Fruit fly (Drosophila melanogaster) whole organism, embryonic: ENCODE measurements around the gene CG13113.
A peak's percentile ranks its signal among the peaks of the same experiment; 100 is the strongest.

ENCODE experiments used
- Abd-B ChIP-seq: fragments of 200-800 bp; sonication (Bioruptor generic); optimal IDR thresholded peaks from 2 replicates; lab custom pipeline; 2018; ENCODE audit warnings: missing biosample characterization, mild to moderate bottlenecking, missing genetic modification characterization, moderate library complexity
- Atf-2 ChIP-seq: fragments of 200-800 bp; sonication (Bioruptor generic); optimal IDR thresholded peaks from 2 replicates; lab custom pipeline; 2016; ENCODE audit warnings: missing biosample characterization, missing genetic modification characterization
- Atf3 ChIP-seq: fragments of 200-800 bp; sonication (Bioruptor generic); optimal IDR thresholded peaks from 3 replicates; lab custom pipeline; 2016; ENCODE audit warnings: missing biosample characterization, missing genetic modification characterization
- Awh ChIP-seq: fragments of 200-800 bp; sonication (Bioruptor generic); IDR thresholded peaks from 2 replicates; pipeline ENCODE4, ENCODE4 v1.3.6; 2022; ENCODE audit warnings: missing biosample characterization, missing genetic modification characterization
- BEAF-32 ChIP-seq: fragments of 200-800 bp; sonication (Bioruptor generic); optimal IDR thresholded peaks from 3 replicates; lab custom pipeline; 2017; ENCODE audit warnings: missing biosample characterization, missing genetic modification characterization, mild to moderate bottlenecking, moderate library complexity, missing genetic modification reagents
- Bgb ChIP-seq: fragments of 200-800 bp; sonication (Bioruptor generic); IDR thresholded peaks from 2 replicates; pipeline ENCODE4 v1.3.6; 2022; ENCODE audit warnings: missing biosample characterization, missing genetic modification characterization; ENCODE audit not compliant: partially characterized antibody
- CG12236 ChIP-seq: fragments of 200-800 bp; sonication (Bioruptor generic); optimal IDR thresholded peaks from 2 replicates; lab custom pipeline; 2016; ENCODE audit warnings: missing biosample characterization, missing genetic modification characterization
- CG1233 ChIP-seq: fragments of 200-800 bp; sonication (Bioruptor generic); optimal IDR thresholded peaks from 4 replicates; lab custom pipeline; 2018; ENCODE audit warnings: missing biosample characterization, mild to moderate bottlenecking, missing genetic modification characterization
- CG12391 ChIP-seq: fragments of 200-800 bp; sonication (Bioruptor generic); optimal IDR thresholded peaks from 3 replicates; lab custom pipeline; 2018; ENCODE audit warnings: missing biosample characterization, mild to moderate bottlenecking, missing genetic modification characterization, moderate library complexity
- CG15601 ChIP-seq: fragments of 200-800 bp; sonication (Bioruptor generic); optimal IDR thresholded peaks from 3 replicates; lab custom pipeline; 2019; ENCODE audit warnings: missing biosample characterization, mild to moderate bottlenecking, missing genetic modification characterization, moderate library complexity
- CG2116 ChIP-seq: fragments of 200-800 bp; sonication (Bioruptor generic); optimal IDR thresholded peaks from 3 replicates; lab custom pipeline; 2018; ENCODE audit warnings: missing biosample characterization, mild to moderate bottlenecking, missing genetic modification characterization
- CG2889 ChIP-seq: fragments of 200-800 bp; sonication (Bioruptor generic); IDR thresholded peaks from 3 replicates; pipeline ENCODE4 v1.3.6; 2022; ENCODE audit warnings: missing biosample characterization, missing genetic modification characterization
- CG33213 ChIP-seq: fragments of 200-800 bp; sonication (Bioruptor generic); optimal IDR thresholded peaks from 3 replicates; lab custom pipeline; 2016; ENCODE audit warnings: missing biosample characterization, missing genetic modification characterization
- CG3847 ChIP-seq: fragments of 200-800 bp; sonication (Bioruptor generic); IDR thresholded peaks from 2 replicates; pipeline ENCODE4 v1.3.6; 2022; ENCODE audit warnings: missing biosample characterization, missing genetic modification characterization
- CG6654 ChIP-seq: fragments of 200-800 bp; sonication (Bioruptor generic); optimal IDR thresholded peaks from 2 replicates; lab custom pipeline; 2017; ENCODE audit warnings: missing biosample characterization, mild to moderate bottlenecking, missing genetic modification characterization
- CG8765 ChIP-seq: fragments of 200-800 bp; sonication (Bioruptor generic); IDR thresholded peaks from 2 replicates; pipeline ENCODE4 v1.3.6; 2022; ENCODE audit warnings: missing biosample characterization, missing genetic modification characterization
- Deaf1 ChIP-seq: fragments of 200-800 bp; optimal IDR thresholded peaks from 3 replicates; lab custom pipeline; 2019; ENCODE audit warnings: missing biosample characterization, mild to moderate bottlenecking, missing genetic modification characterization, moderate library complexity
- Dip2 ChIP-seq: fragments of 200-800 bp; sonication (Bioruptor generic); IDR thresholded peaks from 2 replicates; pipeline ENCODE4 v1.3.6; 2022; ENCODE audit warnings: missing biosample characterization, missing genetic modification characterization
- HLH4C ChIP-seq: fragments of 200-800 bp; sonication (Bioruptor generic); IDR thresholded peaks from 3 replicates; pipeline ENCODE4 v1.3.6; 2022; ENCODE audit warnings: missing biosample characterization, missing genetic modification characterization; ENCODE audit not compliant: partially characterized antibody
- Hr39 ChIP-seq: fragments of >200 bp; optimal IDR thresholded peaks from 2 replicates; lab custom pipeline; 2017
- MBD-R2 ChIP-seq: fragments of 200-800 bp; sonication (Bioruptor generic); IDR thresholded peaks from 2 replicates; pipeline ENCODE4 v1.3.6; 2022; ENCODE audit warnings: missing biosample characterization, missing genetic modification characterization
- Max ChIP-seq: fragments of 200-800 bp; sonication (Bioruptor generic); optimal IDR thresholded peaks from 2 replicates; lab custom pipeline; 2016; ENCODE audit warnings: missing biosample characterization, mild to moderate bottlenecking, missing genetic modification characterization
- Neu2 ChIP-seq: fragments of 200-800 bp; sonication (Bioruptor generic); optimal IDR thresholded peaks from 3 replicates; lab custom pipeline; 2016; ENCODE audit warnings: missing biosample characterization, missing genetic modification characterization, borderline replicate concordance
- Pdp1 ChIP-seq, 2 experiments: fragments of 200-800 bp; sonication (Bioruptor generic); optimal IDR thresholded peaks; 3 replicates each; lab custom pipeline; 2016; ENCODE audit warnings: missing biosample characterization in 2 of 2, missing genetic modification characterization in 2 of 2, mild to moderate bottlenecking in 1 of 2, moderate library complexity in 1 of 2
- Sin3A ChIP-seq: fragments of >200 bp; optimal IDR thresholded peaks from 2 replicates; lab custom pipeline; 2018
- Vsx1 ChIP-seq: fragments of 200-800 bp; sonication (Bioruptor generic); optimal IDR thresholded peaks from 2 replicates; lab custom pipeline; 2017; ENCODE audit warnings: missing biosample characterization, mild to moderate bottlenecking, missing genetic modification characterization, missing genetic modification reagents
- abd-A ChIP-seq: fragments of 200-800 bp; sonication (Bioruptor generic); optimal IDR thresholded peaks from 3 replicates; lab custom pipeline; 2019; ENCODE audit warnings: missing biosample characterization, mild to moderate bottlenecking, missing genetic modification characterization, moderate library complexity
- aop ChIP-seq: fragments of 200-800 bp; sonication (Bioruptor generic); IDR thresholded peaks from 2 replicates; pipeline ENCODE4 v1.3.6; 2022; ENCODE audit warnings: missing biosample characterization, missing genetic modification characterization
- ara ChIP-seq: fragments of 200-800 bp; sonication (Bioruptor generic); IDR thresholded peaks from 2 replicates; pipeline ENCODE4 v1.3.6; 2022; ENCODE audit warnings: missing biosample characterization, missing genetic modification characterization
- cad ChIP-seq: fragments of >200 bp; optimal IDR thresholded peaks from 2 replicates; lab custom pipeline; 2017; ENCODE audit warnings: missing biosample characterization, missing genetic modification characterization
- cg ChIP-seq: fragments of 200-800 bp; sonication (Bioruptor generic); optimal IDR thresholded peaks from 3 replicates; lab custom pipeline; 2019; ENCODE audit warnings: missing biosample characterization, mild to moderate bottlenecking, missing genetic modification characterization, moderate library complexity
- chn ChIP-seq: fragments of 200-800 bp; sonication (Bioruptor generic); optimal IDR thresholded peaks from 2 replicates; lab custom pipeline; 2016; ENCODE audit warnings: missing biosample characterization, missing genetic modification characterization
- dpn ChIP-seq, 2 experiments: fragments of 200-800 bp; sonication (Bioruptor generic); optimal IDR thresholded peaks; 3 replicates each; lab custom pipeline; 2016; ENCODE audit warnings: missing biosample characterization in 2 of 2, missing genetic modification characterization in 2 of 2
- fru ChIP-seq: fragments of >200 bp; optimal IDR thresholded peaks from 2 replicates; lab custom pipeline; 2017
- gcm2 ChIP-seq: fragments of 200-800 bp; sonication (Bioruptor generic); optimal IDR thresholded peaks from 2 replicates; lab custom pipeline; 2016; ENCODE audit warnings: missing biosample characterization, missing genetic modification characterization
- gfzf ChIP-seq: fragments of 200-800 bp; sonication (Bioruptor generic); optimal IDR thresholded peaks from 2 replicates; lab custom pipeline; 2016; ENCODE audit warnings: missing biosample characterization, mild to moderate bottlenecking, missing genetic modification characterization, moderate library complexity
- grau ChIP-seq: fragments of 200-800 bp; optimal IDR thresholded peaks from 3 replicates; lab custom pipeline; 2019; ENCODE audit warnings: missing biosample characterization, mild to moderate bottlenecking, missing genetic modification characterization, moderate library complexity
- hbn ChIP-seq: fragments of 200-800 bp; sonication (Bioruptor generic); IDR thresholded peaks from 2 replicates; pipeline ENCODE4 v1.3.6; 2022; ENCODE audit warnings: missing biosample characterization, missing genetic modification characterization; ENCODE audit not compliant: partially characterized antibody
- ken ChIP-seq: fragments of 200-800 bp; sonication (Bioruptor generic); IDR thresholded peaks from 3 replicates; pipeline ENCODE4 v1.3.6; 2022; ENCODE audit warnings: missing biosample characterization, missing genetic modification characterization
- mirr ChIP-seq: fragments of 200-800 bp; sonication (Bioruptor generic); optimal IDR thresholded peaks from 3 replicates; lab custom pipeline; 2018; ENCODE audit warnings: missing biosample characterization, mild to moderate bottlenecking, missing genetic modification characterization
- nau ChIP-seq: fragments of 200-800 bp; sonication (Bioruptor generic); optimal IDR thresholded peaks from 3 replicates; lab custom pipeline; 2017; ENCODE audit warnings: missing biosample characterization, mild to moderate bottlenecking, missing genetic modification characterization, missing genetic modification reagents
- otp ChIP-seq: fragments of 200-800 bp; sonication (Bioruptor generic); IDR thresholded peaks from 3 replicates; pipeline ENCODE4, ENCODE4 v1.3.6; 2022; ENCODE audit warnings: missing biosample characterization, missing genetic modification characterization
- peb ChIP-seq: fragments of 200-800 bp; sonication (Bioruptor generic); IDR thresholded peaks from 2 replicates; pipeline ENCODE4 v1.3.6; 2022; ENCODE audit warnings: missing biosample characterization, missing genetic modification characterization
- pzg ChIP-seq: fragments of 200-800 bp; sonication (Bioruptor generic); optimal IDR thresholded peaks from 3 replicates; lab custom pipeline; 2018; ENCODE audit warnings: missing biosample characterization, mild to moderate bottlenecking, missing genetic modification characterization, moderate library complexity
- sc ChIP-seq, 3 experiments: fragments of >200 bp in 2 of 3; fragments of 200-800 bp in 1 of 3; sonication (Bioruptor generic) in 1 of 3; optimal IDR thresholded peaks; 2 replicates in 2 of 3; 3 replicates in 1 of 3; lab custom pipeline; 2017; ENCODE audit warnings: mild to moderate bottlenecking in 1 of 3, missing biosample characterization in 1 of 3, missing genetic modification characterization in 1 of 3, missing genetic modification reagents in 1 of 3
- sr ChIP-seq: fragments of 200-800 bp; sonication (Bioruptor generic); IDR thresholded peaks from 3 replicates; pipeline ENCODE4 v1.3.6; 2022; ENCODE audit warnings: missing biosample characterization, missing genetic modification characterization
- twi ChIP-seq: fragments of 200-800 bp; optimal IDR thresholded peaks from 2 replicates; lab custom pipeline; 2019; ENCODE audit warnings: missing biosample characterization, mild to moderate bottlenecking, missing genetic modification characterization, moderate library complexity
- vnd ChIP-seq: fragments of 200-800 bp; sonication (Bioruptor generic); IDR thresholded peaks from 3 replicates; pipeline ENCODE4 v1.3.6; 2022; ENCODE audit warnings: missing biosample characterization, missing genetic modification characterization; ENCODE audit not compliant: partially characterized antibody

Gene CG13113

DNA sequence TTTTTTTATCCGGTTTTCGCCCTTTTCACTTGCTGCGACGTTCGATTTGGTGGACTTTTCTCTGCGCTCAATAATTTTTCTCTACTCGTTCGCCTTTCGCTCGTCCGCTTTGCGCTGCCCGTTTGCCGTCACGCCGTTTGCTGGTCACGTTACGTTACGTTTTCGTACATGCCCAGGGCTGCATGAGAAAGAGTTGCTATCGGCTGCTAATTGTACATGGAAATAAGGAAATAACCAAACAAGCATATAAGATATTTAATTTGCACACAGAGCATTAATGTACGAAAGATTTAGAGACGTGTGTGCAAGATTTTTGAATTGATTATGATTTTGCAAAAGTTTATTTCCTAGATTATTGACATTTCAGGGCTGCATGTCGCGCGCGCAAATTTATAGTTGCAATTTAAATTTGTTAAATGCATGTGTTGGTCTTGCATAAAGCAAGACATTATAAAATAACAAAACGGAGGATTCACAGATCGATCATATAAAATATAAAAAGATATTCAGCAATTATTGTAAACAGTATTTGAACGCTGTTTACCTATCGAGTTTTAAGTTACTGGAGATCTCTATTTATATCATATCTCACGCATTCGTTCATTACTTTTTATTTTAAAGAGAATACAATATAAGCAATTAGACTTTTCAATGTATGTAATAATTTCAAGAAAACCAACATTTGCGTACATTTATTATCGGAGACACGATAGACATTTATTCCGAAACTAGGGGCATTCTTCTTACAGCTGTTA, 49.1 kb upstream of the CG13113 start, which contains the start of gene Gdi (continued):
- TF ChIP-seq CG2116 (peak; percentile 95), hbn (GFP tag; lab: Robert Waterston, UW) (peak; percentile 49), Dip2 (GFP tag; lab: Robert Waterston, UW) (no peak), HLH4C (GFP tag; lab: Robert Waterston, UW) (peak; percentile 28; the same call in 1 of the 3 replicates), CG33213 (peak; percentile 2), vnd (GFP tag; lab: Robert Waterston, UW) (no peak), otp (0 out of 3 replicates have a peak, but pooled peaks have one; percentile 16), Sin3A (peak; percentile 29)

DNA sequence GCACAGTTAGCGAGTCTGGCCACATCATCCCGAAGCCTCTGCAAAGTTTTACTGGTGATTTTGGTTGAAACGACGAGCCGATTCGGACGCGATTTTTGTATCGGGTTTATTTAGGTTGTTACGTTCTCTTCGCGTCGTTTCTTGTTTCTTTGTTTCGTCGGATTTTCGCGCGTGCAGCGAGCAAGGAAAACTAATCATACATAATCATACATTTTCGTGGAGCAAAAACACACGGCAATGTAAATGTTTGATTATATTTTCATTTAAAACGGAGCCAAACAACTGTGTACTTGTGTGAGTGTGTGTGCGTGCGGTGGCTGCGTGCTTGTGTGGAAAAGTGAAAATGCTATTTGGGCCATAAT, 48.6 kb upstream of the CG13113 start, which contains the start of gene CG33298:
TSS of gene CG33298 (plus strand) at position 57 of the 362 bp plus-strand sequence.
- peak; percentile 57 for TF ChIP-seq gfzf (GFP tag; lab: Kevin White, UChicago)
- TF ChIP-seq HLH4C (GFP tag; lab: Robert Waterston, UW) = no peak; the same call in 2 of the 3 replicates
- TF ChIP-seq Atf3 (GFP tag; lab: Kevin White, UChicago) = no peak
- no peak for TF ChIP-seq Atf-2 (GFP tag; lab: Kevin White, UChicago)
- no peak for TF ChIP-seq CG6654 (GFP tag; lab: Kevin White, UChicago)
- no peak for TF ChIP-seq abd-A
- TF ChIP-seq Vsx1 (GFP tag; lab: Kevin White, UChicago) = no peak
- no peak for TF ChIP-seq Abd-B (GFP tag; lab: Kevin White, UChicago)
- TF ChIP-seq gcm2 (GFP tag; lab: Kevin White, UChicago) = no peak
- TF ChIP-seq Bgb = peak; percentile 32; the same call in 1 of the 2 replicates
- TF ChIP-seq Hr39 (lab: Kevin White, UChicago) = no peak
- no peak for TF ChIP-seq sc (optimal IDR thresholded peaks at IDR 0.05; lab: Kevin White, UChicago)
- TF ChIP-seq sc (GFP tag; optimal IDR thresholded peaks at IDR 0.05; lab: Kevin White, UChicago) = no peak
- TF ChIP-seq CG12391 (tag; lab: Kevin White, UChicago) = no peak
- TF ChIP-seq CG12236 (GFP tag; lab: Kevin White, UChicago) = no peak
- no peak for TF ChIP-seq CG2889 (GFP tag; lab: Robert Waterston, UW)
- TF ChIP-seq Max (GFP tag; lab: Kevin White, UChicago) = no peak
- peak; percentile 67 for TF ChIP-seq CG15601 (tag; lab: Kevin White, UChicago)
- no peak for TF ChIP-seq dpn (GFP tag; optimal IDR thresholded peaks at IDR 0.05; lab: Kevin White, UChicago)
- TF ChIP-seq pzg = peak; percentile 52
- no peak for TF ChIP-seq fru (lab: Kevin White, UChicago)
- TF ChIP-seq grau (tag; lab: Kevin White, UChicago) = no peak
- peak; percentile 15 for TF ChIP-seq nau (GFP tag; lab: Kevin White, UChicago)
- no peak for TF ChIP-seq sr (GFP tag; lab: Robert Waterston, UW)
- TF ChIP-seq MBD-R2 (GFP tag; lab: Robert Waterston, UW) = peak; percentile 17; the same call in 1 of the 2 replicates
- no peak for TF ChIP-seq CG1233 (GFP tag; lab: Kevin White, UChicago)
- no peak for TF ChIP-seq CG33213
- TF ChIP-seq Deaf1 (tag; lab: Kevin White, UChicago) = peak; percentile 91
- no peak for TF ChIP-seq peb (GFP tag; lab: Robert Waterston, UW)
- TF ChIP-seq ken (GFP tag; lab: Robert Waterston, UW) = no peak
- TF ChIP-seq chn (GFP tag; lab: Kevin White, UChicago) = no peak
- TF ChIP-seq cg (GFP tag; lab: Kevin White, UChicago) = peak; percentile 80
- TF ChIP-seq Neu2 = no peak
- no peak for TF ChIP-seq ara
- TF ChIP-seq CG8765 = no peak
- TF ChIP-seq mirr (GFP tag; lab: Kevin White, UChicago) = no peak
- TF ChIP-seq Pdp1 (GFP tag; optimal IDR thresholded peaks at IDR 0.05; lab: Kevin White, UChicago) = peak in 1 of 2 experiments; percentile 28
- TF ChIP-seq BEAF-32 = peak; percentile 35
- no peak for TF ChIP-seq aop (GFP tag; lab: Robert Waterston, UW)
- no peak for TF ChIP-seq Awh (GFP tag; lab: Robert Waterston, UW)
- TF ChIP-seq twi (tag; lab: Kevin White, UChicago) = no peak
- no peak for TF ChIP-seq cad (GFP tag; lab: Kevin White, UChicago)
- no peak for TF ChIP-seq CG3847 (GFP tag; lab: Robert Waterston, UW)
